Fruit fly (Drosophila melanogaster) whole organism, embryonic: ENCODE results near the gene CG8369.
A peak's percentile ranks its signal among the peaks of the same experiment; 100 is the strongest.

Source experiments
- Atf3 ChIP-seq: fragments of 200-800 bp; sonication (Bioruptor generic); optimal IDR thresholded peaks from 3 replicates; lab custom pipeline; 2016; ENCODE audit warnings: missing biosample characterization, missing genetic modification characterization
- C15 ChIP-seq: fragments of 200-800 bp; sonication (Bioruptor generic); IDR thresholded peaks from 3 replicates; pipeline ENCODE4 v1.3.6; 2022; ENCODE audit warnings: missing biosample characterization, missing genetic modification characterization
- CG10321 ChIP-seq: fragments of 200-800 bp; sonication (Bioruptor generic); IDR thresholded peaks from 2 replicates; pipeline ENCODE4 v1.3.6; 2022; ENCODE audit warnings: missing biosample characterization, missing genetic modification characterization
- CG11398 ChIP-seq: fragments of 200-800 bp; sonication (Bioruptor generic); optimal IDR thresholded peaks from 2 replicates; lab custom pipeline; 2016; ENCODE audit warnings: missing biosample characterization, missing genetic modification characterization
- CG13287 ChIP-seq: fragments of 200-800 bp; sonication (Bioruptor generic); IDR thresholded peaks from 2 replicates; pipeline ENCODE4 v1.3.6; 2022; ENCODE audit warnings: missing biosample characterization, missing genetic modification characterization; ENCODE audit not compliant: partially characterized antibody
- CG13775 ChIP-seq: fragments of 200-800 bp; sonication (Bioruptor generic); optimal IDR thresholded peaks from 3 replicates; lab custom pipeline; 2017; ENCODE audit warnings: missing biosample characterization, mild to moderate bottlenecking, missing genetic modification characterization
- CG17829 ChIP-seq: fragments of 200-800 bp; optimal IDR thresholded peaks from 2 replicates; lab custom pipeline; 2019; ENCODE audit warnings: missing biosample characterization, mild to moderate bottlenecking, missing genetic modification characterization, moderate library complexity
- CG18476 ChIP-seq: fragments of 200-800 bp; sonication (Bioruptor generic); optimal IDR thresholded peaks from 2 replicates; lab custom pipeline; 2016; ENCODE audit warnings: missing biosample characterization, mild to moderate bottlenecking, missing genetic modification characterization
- CG18619 ChIP-seq: fragments of 200-800 bp; sonication (Bioruptor generic); optimal IDR thresholded peaks from 3 replicates; lab custom pipeline; 2017; ENCODE audit warnings: missing biosample characterization, mild to moderate bottlenecking, missing genetic modification characterization
- CG2199 ChIP-seq: fragments of 200-800 bp; sonication (Bioruptor generic); IDR thresholded peaks from 3 replicates; pipeline ENCODE4 v1.3.6; 2022; ENCODE audit warnings: missing biosample characterization, missing genetic modification characterization
- CG3281 ChIP-seq: fragments of 200-800 bp; sonication (Bioruptor generic); optimal IDR thresholded peaks from 3 replicates; lab custom pipeline; 2017; ENCODE audit warnings: missing biosample characterization, mild to moderate bottlenecking, missing genetic modification characterization
- CG33557 ChIP-seq: fragments of 200-800 bp; sonication (Bioruptor generic); optimal IDR thresholded peaks from 2 replicates; lab custom pipeline; 2019; ENCODE audit warnings: missing biosample characterization, mild to moderate bottlenecking, missing genetic modification characterization, moderate library complexity
- CG34376 ChIP-seq: fragments of 200-800 bp; sonication (Bioruptor generic); optimal IDR thresholded peaks from 2 replicates; lab custom pipeline; 2018; ENCODE audit warnings: missing biosample characterization, mild to moderate bottlenecking, missing genetic modification characterization
- CG3847 ChIP-seq: fragments of 200-800 bp; sonication (Bioruptor generic); IDR thresholded peaks from 2 replicates; pipeline ENCODE4 v1.3.6; 2022; ENCODE audit warnings: missing biosample characterization, missing genetic modification characterization
- CG4617 ChIP-seq: fragments of 200-800 bp; sonication (Bioruptor generic); optimal IDR thresholded peaks from 3 replicates; lab custom pipeline; 2016; ENCODE audit warnings: missing biosample characterization, missing genetic modification characterization, borderline replicate concordance
- CG6175 ChIP-seq: fragments of 200-800 bp; sonication (Bioruptor generic); IDR thresholded peaks from 3 replicates; pipeline ENCODE4 v1.3.6; 2022; ENCODE audit warnings: missing biosample characterization, missing genetic modification characterization
- CG6254 ChIP-seq: fragments of 200-800 bp; sonication (Bioruptor generic); optimal IDR thresholded peaks from 3 replicates; lab custom pipeline; 2017; ENCODE audit warnings: mild to moderate bottlenecking, missing biosample characterization, missing genetic modification reagents, missing genetic modification characterization
- CG8478 ChIP-seq: fragments of >200 bp; optimal IDR thresholded peaks from 2 replicates; lab custom pipeline; 2018
- CG8924 ChIP-seq: fragments of 200-800 bp; optimal IDR thresholded peaks from 3 replicates; lab custom pipeline; 2019; ENCODE audit warnings: missing biosample characterization, mild to moderate bottlenecking, missing genetic modification characterization, moderate library complexity
- D ChIP-seq, 2 experiments: fragments of 200-800 bp in 1 of 2; fragments of >200 bp in 1 of 2; sonication (Bioruptor generic) in 1 of 2; optimal IDR thresholded peaks; 2 replicates in 1 of 2; 3 replicates in 1 of 2; lab custom pipeline; 2017; ENCODE audit warnings: mild to moderate bottlenecking in 1 of 2, missing biosample characterization in 1 of 2, missing genetic modification characterization in 1 of 2, missing genetic modification reagents in 1 of 2
- Dll ChIP-seq: fragments of 200-800 bp; sonication (Bioruptor generic); IDR thresholded peaks from 4 replicates; pipeline ENCODE4 v1.3.6; 2022; ENCODE audit warnings: missing biosample characterization, missing genetic modification characterization; ENCODE audit not compliant: partially characterized antibody
- Drgx ChIP-seq: fragments of 200-800 bp; sonication (Bioruptor generic); IDR thresholded peaks from 2 replicates; pipeline ENCODE4 v1.3.6; 2022; ENCODE audit warnings: missing biosample characterization, missing genetic modification characterization
- Eip74EF ChIP-seq, 2 experiments: fragments of 200-800 bp in 1 of 2; fragments of >200 bp in 1 of 2; sonication (Bioruptor generic) in 1 of 2; optimal IDR thresholded peaks; 2 replicates each; lab custom pipeline; 2017 to 2019; ENCODE audit warnings: missing biosample characterization in 2 of 2, missing genetic modification characterization in 2 of 2, mild to moderate bottlenecking in 1 of 2, moderate library complexity in 1 of 2
- Elba2 ChIP-seq: fragments of 200-800 bp; sonication (Bioruptor generic); optimal IDR thresholded peaks from 3 replicates; lab custom pipeline; 2016; ENCODE audit warnings: missing biosample characterization, missing genetic modification characterization
- HLH4C ChIP-seq: fragments of 200-800 bp; sonication (Bioruptor generic); IDR thresholded peaks from 3 replicates; pipeline ENCODE4 v1.3.6; 2022; ENCODE audit warnings: missing biosample characterization, missing genetic modification characterization; ENCODE audit not compliant: partially characterized antibody
- HLHmδ ChIP-seq: fragments of 200-800 bp; sonication (Bioruptor generic); optimal IDR thresholded peaks from 2 replicates; lab custom pipeline; 2018; ENCODE audit warnings: missing biosample characterization, mild to moderate bottlenecking, missing genetic modification characterization, moderate library complexity
- Hand ChIP-seq: fragments of 200-800 bp; sonication (Bioruptor generic); optimal IDR thresholded peaks from 2 replicates; lab custom pipeline; 2017; ENCODE audit warnings: mild to moderate bottlenecking, missing biosample characterization, missing genetic modification reagents, missing genetic modification characterization
- Kr ChIP-seq: fragments of 200-800 bp; sonication (Bioruptor generic); optimal IDR thresholded peaks from 2 replicates; lab custom pipeline; 2017; ENCODE audit warnings: missing biosample characterization, mild to moderate bottlenecking, missing genetic modification characterization
- Side ChIP-seq: fragments of 200-800 bp; sonication (Bioruptor generic); optimal IDR thresholded peaks from 2 replicates; lab custom pipeline; 2016; ENCODE audit warnings: missing biosample characterization, missing genetic modification characterization
- Sry-δ ChIP-seq: fragments of 200-800 bp; sonication (Bioruptor generic); optimal IDR thresholded peaks from 2 replicates; lab custom pipeline; 2016; ENCODE audit warnings: missing biosample characterization, missing genetic modification characterization
- ara ChIP-seq: fragments of 200-800 bp; sonication (Bioruptor generic); IDR thresholded peaks from 2 replicates; pipeline ENCODE4 v1.3.6; 2022; ENCODE audit warnings: missing biosample characterization, missing genetic modification characterization
- bbx ChIP-seq: fragments of 200-800 bp; sonication (Bioruptor generic); IDR thresholded peaks from 2 replicates; pipeline ENCODE4 v1.3.6; 2022; ENCODE audit warnings: missing biosample characterization, missing genetic modification characterization; ENCODE audit not compliant: partially characterized antibody
- crol ChIP-seq: fragments of 200-800 bp; sonication (Bioruptor generic); IDR thresholded peaks from 2 replicates; pipeline ENCODE4 v1.3.6; 2022; ENCODE audit warnings: missing biosample characterization, missing genetic modification characterization
- dimm ChIP-seq: fragments of 200-800 bp; sonication (Bioruptor generic); IDR thresholded peaks from 2 replicates; pipeline ENCODE4 v1.3.6; 2022; ENCODE audit warnings: missing biosample characterization, missing genetic modification characterization
- dmrt11E ChIP-seq: fragments of 200-800 bp; sonication (Bioruptor generic); optimal IDR thresholded peaks from 3 replicates; lab custom pipeline; 2018; ENCODE audit warnings: missing biosample characterization, mild to moderate bottlenecking, missing genetic modification characterization, moderate library complexity
- eve ChIP-seq, 2 experiments: fragments of >200 bp; optimal IDR thresholded peaks; 2 replicates each; lab custom pipeline; 2017; ENCODE audit warnings: missing biosample characterization in 2 of 2, missing genetic modification characterization in 2 of 2
- fru ChIP-seq: fragments of >200 bp; optimal IDR thresholded peaks from 2 replicates; lab custom pipeline; 2017
- insv ChIP-seq, 2 experiments: fragments of 200-800 bp; sonication (Bioruptor generic); optimal IDR thresholded peaks; 3 replicates each; lab custom pipeline; 2016 to 2018; ENCODE audit warnings: missing biosample characterization in 2 of 2, missing genetic modification characterization in 2 of 2
- lbe ChIP-seq: fragments of 200-800 bp; sonication (Bioruptor generic); optimal IDR thresholded peaks from 2 replicates; lab custom pipeline; 2016; ENCODE audit warnings: missing biosample characterization, mild to moderate bottlenecking, missing genetic modification characterization
- lov ChIP-seq, 2 experiments: fragments of 200-800 bp in 1 of 2; fragments of >200 bp in 1 of 2; sonication (Bioruptor generic) in 1 of 2; IDR thresholded peaks in 1 of 2; optimal IDR thresholded peaks in 1 of 2; 2 replicates in 1 of 2; 3 replicates in 1 of 2; pipeline versions ENCODE4 v1.3.6 to Lab custom; 2017 to 2022; ENCODE audit warnings: missing biosample characterization in 1 of 2, missing genetic modification characterization in 1 of 2
- pb ChIP-seq: fragments of 200-800 bp; sonication (Bioruptor generic); optimal IDR thresholded peaks from 3 replicates; lab custom pipeline; 2016; ENCODE audit warnings: missing biosample characterization, missing genetic modification characterization
- peb ChIP-seq: fragments of 200-800 bp; sonication (Bioruptor generic); IDR thresholded peaks from 2 replicates; pipeline ENCODE4 v1.3.6; 2022; ENCODE audit warnings: missing biosample characterization, missing genetic modification characterization
- pum ChIP-seq: fragments of 200-800 bp; sonication (Bioruptor generic); optimal IDR thresholded peaks from 2 replicates; lab custom pipeline; 2016; ENCODE audit warnings: missing biosample characterization, missing genetic modification characterization
- ranshi ChIP-seq: fragments of 200-800 bp; sonication (Bioruptor generic); IDR thresholded peaks from 2 replicates; pipeline ENCODE4 v1.3.6; 2022; ENCODE audit warnings: missing biosample characterization, missing genetic modification characterization
- sd ChIP-seq: fragments of 200-800 bp; sonication (Bioruptor generic); optimal IDR thresholded peaks from 3 replicates; lab custom pipeline; 2018; ENCODE audit warnings: missing biosample characterization, mild to moderate bottlenecking, missing genetic modification characterization, moderate library complexity
- sob ChIP-seq: fragments of 200-800 bp; sonication (Bioruptor generic); IDR thresholded peaks from 2 replicates; pipeline ENCODE4 v1.3.6; 2022; ENCODE audit warnings: missing biosample characterization, missing genetic modification characterization
- sr ChIP-seq: fragments of 200-800 bp; sonication (Bioruptor generic); IDR thresholded peaks from 3 replicates; pipeline ENCODE4 v1.3.6; 2022; ENCODE audit warnings: missing biosample characterization, missing genetic modification characterization
- sug ChIP-seq: fragments of 200-800 bp; optimal IDR thresholded peaks from 2 replicates; lab custom pipeline; 2019; ENCODE audit warnings: missing biosample characterization, mild to moderate bottlenecking, missing genetic modification characterization, moderate library complexity
- tll ChIP-seq, 2 experiments: fragments of 200-800 bp in 1 of 2; fragments of >200 bp in 1 of 2; sonication (Bioruptor generic) in 1 of 2; optimal IDR thresholded peaks; 2 replicates each; lab custom pipeline; 2017 to 2019; ENCODE audit warnings: missing biosample characterization in 2 of 2, missing genetic modification characterization in 2 of 2, mild to moderate bottlenecking in 1 of 2, moderate library complexity in 1 of 2
- wek ChIP-seq: fragments of 200-800 bp; sonication (Bioruptor generic); optimal IDR thresholded peaks from 3 replicates; lab custom pipeline; 2018; ENCODE audit warnings: missing biosample characterization, mild to moderate bottlenecking, missing genetic modification characterization, moderate library complexity

Gene CG8369

DNA sequence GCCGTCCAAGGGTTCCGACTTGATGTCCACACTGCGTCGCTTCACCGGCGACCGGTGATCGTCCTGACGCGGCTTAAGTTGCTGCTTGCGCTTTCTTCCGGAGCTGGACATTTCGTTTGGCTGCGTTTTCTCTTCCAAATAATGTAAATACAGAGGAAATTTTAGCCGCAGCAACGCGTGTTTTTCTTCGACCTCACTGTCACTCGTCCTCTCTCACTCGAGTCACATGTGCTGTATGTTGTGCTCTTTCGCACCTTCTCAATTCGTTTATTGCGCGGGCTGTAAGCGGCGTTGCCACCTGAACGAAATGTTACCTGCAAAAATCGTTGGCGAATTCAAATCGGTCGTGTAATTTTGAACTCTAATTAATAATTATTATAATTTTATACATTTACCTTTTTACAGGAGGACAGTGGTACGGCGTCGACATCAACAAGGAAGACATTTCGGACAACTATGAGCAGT is 16.4 kb upstream of the CG8369 start, which contains the start of gene CG9839:
TSS of gene CG9839 (minus strand) at position 415 of the 465 bp plus-strand sequence.
- TF ChIP-seq Elba2 (GFP tag; lab: Kevin White, UChicago), result no peak
- no peak for TF ChIP-seq CG18619 (GFP tag; lab: Kevin White, UChicago)
- TF ChIP-seq Kr (GFP tag; lab: Kevin White, UChicago), result no peak
- no peak for TF ChIP-seq CG6175 (GFP tag; lab: Robert Waterston, UW)
- TF ChIP-seq CG10321 (GFP tag; lab: Robert Waterston, UW), result peak; percentile 95
- TF ChIP-seq ara (GFP tag; lab: Robert Waterston, UW), result no peak
- TF ChIP-seq Hand (GFP tag; lab: Kevin White, UChicago), result no peak
- TF ChIP-seq C15 (GFP tag; lab: Robert Waterston, UW), result no peak
- no peak for TF ChIP-seq pum (GFP tag; lab: Kevin White, UChicago)
- TF ChIP-seq lov (optimal IDR thresholded peaks at IDR 0.05; lab: Kevin White, UChicago), result no peak
- TF ChIP-seq lov (GFP tag; IDR thresholded peaks at IDR 0.05; lab: Robert Waterston, UW), result no peak
- TF ChIP-seq Sry-δ (GFP tag; lab: Kevin White, UChicago), result no peak
- TF ChIP-seq wek, result no peak
- no peak for TF ChIP-seq CG3281 (GFP tag; lab: Kevin White, UChicago)
- no peak for TF ChIP-seq CG34376 (GFP tag; lab: Kevin White, UChicago)
- TF ChIP-seq CG18476 (GFP tag; lab: Kevin White, UChicago), result no peak
- no peak for TF ChIP-seq dmrt11E (tag; lab: Kevin White, UChicago)
- TF ChIP-seq tll (GFP tag; optimal IDR thresholded peaks at IDR 0.05; lab: Kevin White, UChicago), result no peak
- TF ChIP-seq sob (GFP tag; lab: Robert Waterston, UW), result no peak
- TF ChIP-seq CG4617, result no peak
- TF ChIP-seq ranshi (GFP tag; lab: Robert Waterston, UW), result no peak
- TF ChIP-seq Eip74EF (GFP tag; optimal IDR thresholded peaks at IDR 0.05; lab: Kevin White, UChicago), result no peak
- no peak for TF ChIP-seq HLH4C (GFP tag; lab: Robert Waterston, UW)
- no peak for TF ChIP-seq CG11398
- peak; percentile 13; the same call in 1 of the 2 replicates for TF ChIP-seq CG13287 (GFP tag; lab: Robert Waterston, UW)
- no peak for TF ChIP-seq CG33557 (GFP tag; lab: Kevin White, UChicago)
- TF ChIP-seq sd (tag; lab: Kevin White, UChicago), result no peak
- TF ChIP-seq D (optimal IDR thresholded peaks at IDR 0.05; lab: Kevin White, UChicago), result no peak
- TF ChIP-seq D (GFP tag; optimal IDR thresholded peaks at IDR 0.05; lab: Kevin White, UChicago), result no peak
- TF ChIP-seq CG2199 (GFP tag; lab: Robert Waterston, UW), result peak; percentile 69; the same call in 1 of the 3 replicates
- TF ChIP-seq peb (GFP tag; lab: Robert Waterston, UW), result no peak
- no peak for TF ChIP-seq Side (GFP tag; lab: Kevin White, UChicago)
- TF ChIP-seq CG3847 (GFP tag; lab: Robert Waterston, UW), result peak; percentile 73
- TF ChIP-seq pb (GFP tag; lab: Kevin White, UChicago), result no peak
- TF ChIP-seq bbx (GFP tag; lab: Robert Waterston, UW), result no peak
- peak; percentile 38; the same call in 1 of the 4 replicates for TF ChIP-seq Dll (GFP tag; lab: Robert Waterston, UW)
- no peak for TF ChIP-seq insv (GFP tag; optimal IDR thresholded peaks at IDR 0.05; lab: Kevin White, UChicago)
- TF ChIP-seq Atf3 (GFP tag; lab: Kevin White, UChicago), result no peak
- TF ChIP-seq sr (GFP tag; lab: Robert Waterston, UW), result no peak
- no peak for TF ChIP-seq CG17829
- no peak for TF ChIP-seq CG6254 (GFP tag; lab: Kevin White, UChicago)
- no peak for TF ChIP-seq HLHmδ (GFP tag; lab: Kevin White, UChicago)
- no peak for TF ChIP-seq CG13775 (GFP tag; lab: Kevin White, UChicago)
- TF ChIP-seq CG8924 (tag; lab: Kevin White, UChicago), result no peak
- TF ChIP-seq dimm (GFP tag; lab: Robert Waterston, UW), result no peak
- no peak for TF ChIP-seq eve (GFP tag; optimal IDR thresholded peaks at IDR 0.05; lab: Kevin White, UChicago)
- TF ChIP-seq lbe (GFP tag; lab: Kevin White, UChicago), result no peak
- TF ChIP-seq CG8478 (lab: Kevin White, UChicago), result peak; percentile 77
- TF ChIP-seq sug, result no peak
- no peak for TF ChIP-seq fru (lab: Kevin White, UChicago)
- 0 out of 2 replicates have a peak, but pooled peaks have one; percentile 6 for TF ChIP-seq Drgx (GFP tag; lab: Robert Waterston, UW)
- TF ChIP-seq crol (GFP tag; lab: Robert Waterston, UW), result no peak
